Worm (Caenorhabditis elegans) whole organism, young adult: Measurements from ENCODE around the gene srt-43.

Experiments used
- B0336.3 ChIP-seq: fragments of 200-800 bp; sonication (Bioruptor generic); IDR thresholded peaks from 2 replicates; pipeline ENCODE4 v1.3.6; 2022; ENCODE audit warnings: missing genetic modification characterization, missing compliant biosample characterization
- D2030.7 ChIP-seq: fragments of 200-800 bp; sonication (Bioruptor generic); IDR thresholded peaks from 2 replicates; pipeline ENCODE4 v1.3.6; 2022; ENCODE audit warnings: missing genetic modification reagents, missing genetic modification characterization, missing compliant biosample characterization
- F37B4.10 ChIP-seq: fragments of 200-800 bp; sonication (Bioruptor generic); IDR thresholded peaks from 2 replicates; pipeline ENCODE4 v1.3.6; 2022; ENCODE audit warnings: missing genetic modification characterization, missing compliant biosample characterization
- K12H6.12 ChIP-seq: fragments of 200-800 bp; sonication (Bioruptor generic); optimal IDR thresholded peaks from 2 replicates; lab custom pipeline; 2018; ENCODE audit warnings: mild to moderate bottlenecking, missing genetic modification characterization, missing compliant biosample characterization
- Y53G8AR.9 ChIP-seq: fragments of 200-800 bp; sonication (Bioruptor generic); conservative IDR thresholded peaks from 2 replicates; pipeline ENCODE4 v1.3.6; 2022; ENCODE audit warnings: missing genetic modification reagents, missing genetic modification characterization, missing compliant biosample characterization
- Y67H2A.10 ChIP-seq: fragments of 200-800 bp; sonication (Bioruptor generic); conservative IDR thresholded peaks from 2 replicates; pipeline ENCODE4 v1.3.6; 2022; ENCODE audit warnings: missing genetic modification reagents, missing genetic modification characterization, missing compliant biosample characterization
- Y79H2A.3 ChIP-seq: fragments of 200-800 bp; sonication (Bioruptor generic); conservative IDR thresholded peaks from 2 replicates; pipeline ENCODE4 v1.3.6; 2022; ENCODE audit warnings: missing genetic modification reagents, missing genetic modification characterization, missing compliant biosample characterization
- ama-1 ChIP-seq, 3 experiments: fragments of 150-350 bp in 1 of 3; sonication (generic microtip) in 2 of 3; optimal IDR thresholded peaks; 2 replicates each; lab custom pipeline; 2014 to 2018; ENCODE audit warnings: missing biosample characterization in 2 of 3, missing genetic modification characterization in 2 of 3, missing genetic modification reagents in 2 of 3
- aptf-2 ChIP-seq: fragments of 200-800 bp; sonication (Bioruptor generic); conservative IDR thresholded peaks from 2 replicates; pipeline ENCODE4 v1.3.6; 2022; ENCODE audit warnings: missing genetic modification reagents, missing genetic modification characterization, missing compliant biosample characterization
- bed-2 ChIP-seq: fragments of 200-800 bp; sonication (Bioruptor generic); IDR thresholded peaks from 2 replicates; pipeline ENCODE4 v1.3.6; 2022; ENCODE audit warnings: missing genetic modification reagents, missing genetic modification characterization, missing compliant biosample characterization
- ceh-40 ChIP-seq: fragments of 200-800 bp; sonication (Bioruptor generic); IDR thresholded peaks from 2 replicates; pipeline ENCODE4 v1.3.6; 2022; ENCODE audit warnings: missing genetic modification characterization, missing compliant biosample characterization
- dox-1 ChIP-seq: fragments of 200-800 bp; sonication (Bioruptor generic); IDR thresholded peaks from 2 replicates; pipeline ENCODE4 v1.3.6; 2022; ENCODE audit warnings: missing genetic modification reagents, missing genetic modification characterization, missing compliant biosample characterization
- egl-18 ChIP-seq: fragments of 200-800 bp; sonication (Bioruptor generic); IDR thresholded peaks from 2 replicates; pipeline ENCODE4 v1.3.6; 2022; ENCODE audit warnings: missing genetic modification reagents, missing genetic modification characterization, missing compliant biosample characterization
- him-1 ChIP-seq: sonication (generic microtip); optimal IDR thresholded peaks from 2 replicates; lab custom pipeline; 2016; ENCODE audit warnings: missing genotype, missing genetic modification reagents, missing genetic modification characterization, missing compliant biosample characterization
- lin-54 ChIP-seq: fragments of 200-800 bp; sonication (Bioruptor generic); optimal IDR thresholded peaks from 2 replicates; lab custom pipeline; 2018; ENCODE audit warnings: mild to moderate bottlenecking, missing genetic modification characterization, missing compliant biosample characterization
- madf-3 ChIP-seq: fragments of 200-800 bp; sonication (Bioruptor generic); IDR thresholded peaks from 2 replicates; pipeline ENCODE4 v1.3.6; 2022; ENCODE audit warnings: missing genetic modification reagents, missing genetic modification characterization, missing compliant biosample characterization
- madf-6 ChIP-seq: fragments of 200-800 bp; sonication (Bioruptor generic); IDR thresholded peaks from 2 replicates; pipeline ENCODE4 v1.3.6; 2022; ENCODE audit warnings: missing genetic modification reagents, missing genetic modification characterization, missing compliant biosample characterization
- madf-8 ChIP-seq: fragments of 200-800 bp; sonication (Bioruptor generic); conservative IDR thresholded peaks from 2 replicates; pipeline ENCODE4 v1.3.6; 2022; ENCODE audit warnings: missing genetic modification reagents, missing genetic modification characterization, missing compliant biosample characterization
- mes-4 ChIP-seq: sonication (generic microtip); optimal IDR thresholded peaks from 2 replicates; lab custom pipeline; 2016; ENCODE audit warnings: missing genotype, missing genetic modification characterization, missing compliant biosample characterization
- nhr-179 ChIP-seq: sonication (generic microtip); optimal IDR thresholded peaks from 2 replicates; lab custom pipeline; 2016; ENCODE audit warnings: mild to moderate bottlenecking, missing genetic modification characterization, missing compliant biosample characterization
- nhr-80 ChIP-seq: sonication (generic microtip); optimal IDR thresholded peaks from 2 replicates; lab custom pipeline; 2016; ENCODE audit warnings: missing genetic modification characterization, missing compliant biosample characterization
- pbrm-1 ChIP-seq: fragments of 200-800 bp; sonication (Bioruptor generic); IDR thresholded peaks from 2 replicates; pipeline ENCODE4 v1.3.6; 2022; ENCODE audit warnings: missing genetic modification reagents, missing genetic modification characterization, missing compliant biosample characterization
- pha-4 ChIP-seq: fragments of 150-350 bp; sonication (generic microtip); optimal IDR thresholded peaks from 2 replicates; lab custom pipeline; 2014; ENCODE audit warnings: missing biosample characterization, missing genetic modification reagents, missing genetic modification characterization
- rpc-1 ChIP-seq, 2 experiments: fragments of 150-350 bp in 1 of 2; sonication (generic microtip) in 1 of 2; optimal IDR thresholded peaks; 2 replicates each; lab custom pipeline; 2014 to 2018; ENCODE audit warnings: missing biosample characterization in 1 of 2, missing genetic modification characterization in 1 of 2, missing genetic modification reagents in 1 of 2, missing genotype in 1 of 2
- snpc-1.1 ChIP-seq: sonication (generic microtip); optimal IDR thresholded peaks from 2 replicates; lab custom pipeline; 2017; ENCODE audit warnings: missing genetic modification characterization, mild to moderate bottlenecking, missing compliant biosample characterization, antibody characterized with exemption, moderate library complexity, missing genotype, missing genetic modification reagents; ENCODE audit not compliant: insufficient read depth
- tbp1 ChIP-seq: fragments of 200-800 bp; sonication (Bioruptor generic); optimal IDR thresholded peaks from 2 replicates; lab custom pipeline; 2018; ENCODE audit warnings: mild to moderate bottlenecking, missing genetic modification characterization, missing compliant biosample characterization
- tbx-9 ChIP-seq: sonication (generic microtip); optimal IDR thresholded peaks from 2 replicates; lab custom pipeline; 2016; ENCODE audit warnings: borderline replicate concordance, missing genetic modification characterization, inconsistent platforms, missing compliant biosample characterization
- unc-130 ChIP-seq: sonication (generic microtip); optimal IDR thresholded peaks from 2 replicates; lab custom pipeline; 2016; ENCODE audit warnings: missing genetic modification reagents, missing genetic modification characterization, missing compliant biosample characterization
- xnd-1 ChIP-seq: sonication (generic microtip); optimal IDR thresholded peaks from 2 replicates; lab custom pipeline; 2016; ENCODE audit warnings: missing genotype, missing genetic modification reagents, missing genetic modification characterization, missing compliant biosample characterization
- zfh-2 ChIP-seq: fragments of 200-800 bp; sonication (Bioruptor generic); conservative IDR thresholded peaks from 2 replicates; pipeline ENCODE4 v1.3.6; 2022; ENCODE audit warnings: missing genetic modification reagents, missing genetic modification characterization, missing compliant biosample characterization
- ztf-3 ChIP-seq: fragments of 200-800 bp; sonication (Bioruptor generic); optimal IDR thresholded peaks from 2 replicates; lab custom pipeline; 2018; ENCODE audit warnings: mild to moderate bottlenecking, missing genetic modification characterization, missing compliant biosample characterization

The srt-43 gene

DNA sequence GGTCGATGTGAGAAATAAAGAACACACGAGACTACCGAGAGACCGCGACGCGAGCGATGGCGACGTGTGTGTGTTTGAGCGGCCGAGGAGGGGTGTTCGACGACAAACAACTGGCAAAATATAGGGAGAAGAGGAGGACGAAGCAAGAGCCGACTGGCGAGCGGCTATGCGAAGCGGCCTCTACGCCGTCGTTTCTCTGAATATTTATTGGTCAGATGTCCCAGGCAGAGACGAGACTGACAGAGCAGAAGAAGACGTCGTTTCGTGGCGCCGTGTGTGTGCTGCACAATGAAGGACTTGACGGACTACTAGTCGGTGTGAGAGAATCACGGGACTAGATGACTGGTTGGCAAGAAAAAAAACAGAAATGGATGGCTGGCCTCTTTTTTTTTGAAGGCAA is 50.1 kb downstream of the srt-43 start (continued):
- TF ChIP-seq madf-6 (GFP tag; lab: Robert Waterston, UW) (no peak), pbrm-1 (GFP tag; lab: Robert Waterston, UW) (peak; percentile 57; the same call in 1 of the 2 replicates), ama-1 (optimal IDR thresholded peaks at IDR 0.05; lab: Kevin White, UChicago) (no peak), ama-1 (GFP tag; optimal IDR thresholded peaks at IDR 0.05; lab: Kevin White, UChicago) (no peak), snpc-1.1 (tag; lab: Kevin White, UChicago) (no peak), Y67H2A.10 (no peak), pha-4 (no peak), egl-18 (GFP tag; lab: Robert Waterston, UW) (no peak), B0336.3 (no peak), Y79H2A.3 (GFP tag; lab: Robert Waterston, UW) (no peak), zfh-2 (GFP tag; lab: Robert Waterston, UW) (no peak), tbx-9 (tag; lab: Kevin White, UChicago) (no peak), xnd-1 (no peak), bed-2 (GFP tag; lab: Robert Waterston, UW) (no peak), nhr-179 (tag; lab: Kevin White, UChicago) (no peak), ceh-40 (GFP tag; lab: Robert Waterston, UW) (no peak), F37B4.10 (GFP tag; lab: Robert Waterston, UW) (no peak), rpc-1 (optimal IDR thresholded peaks at IDR 0.05; lab: Kevin White, UChicago) (no peak), rpc-1 (tag; optimal IDR thresholded peaks at IDR 0.05; lab: Kevin White, UChicago) (no peak), dox-1 (GFP tag; lab: Robert Waterston, UW) (0 out of 2 replicates have a peak, but pooled peaks have one; percentile 39), mes-4 (tag; lab: Kevin White, UChicago) (no peak), aptf-2 (GFP tag; lab: Robert Waterston, UW) (no peak), tbp1 (GFP tag; lab: Kevin White, UChicago) (no peak), madf-8 (GFP tag; lab: Robert Waterston, UW) (no peak), unc-130 (GFP tag; lab: Kevin White, UChicago) (no peak), him-1 (no peak), ztf-3 (no peak), K12H6.12 (tag; lab: Kevin White, UChicago) (peak; percentile 64), D2030.7 (GFP tag; lab: Robert Waterston, UW) (no peak), madf-3 (GFP tag; lab: Robert Waterston, UW) (no peak), lin-54 (GFP tag; lab: Kevin White, UChicago) (no peak)

DNA sequence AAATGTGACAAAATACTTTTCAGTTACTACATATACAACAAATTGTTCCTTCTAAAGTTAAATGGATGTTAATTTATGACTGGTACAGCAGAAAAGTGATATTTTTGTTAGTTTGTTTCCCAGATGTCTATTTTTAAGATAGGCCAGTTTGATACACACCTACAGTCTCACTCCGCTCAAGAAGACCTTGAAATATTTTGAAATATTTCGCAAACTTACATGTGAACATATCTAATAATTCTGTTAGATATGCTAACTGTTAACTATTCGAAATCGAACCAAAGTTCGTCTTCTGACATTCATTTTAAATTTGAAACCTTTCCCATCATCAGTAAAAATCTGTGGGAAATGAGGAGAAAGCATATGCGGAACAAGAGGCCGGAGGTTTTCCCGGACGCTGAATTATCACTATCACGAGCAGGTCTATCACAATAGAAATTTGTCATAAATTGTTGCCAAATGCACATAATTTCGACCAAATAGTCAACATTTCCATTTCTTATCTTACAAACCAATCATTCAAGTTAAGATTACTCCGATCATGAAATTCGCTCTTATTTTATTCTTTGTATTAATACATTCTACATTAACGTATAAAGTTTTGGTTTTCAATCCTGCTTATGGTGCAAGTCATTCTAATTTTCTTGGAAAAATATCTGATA is 50.9 kb downstream of the srt-43 start, which contains the start of the genes ZC443.4 and ugt-18:
TSS of gene ZC443.4 (minus strand) at position 95 of the 662 bp plus-strand sequence.
TSS of gene ugt-18 (plus strand) at position 469 of the 662 bp plus-strand sequence.
- TF ChIP-seq nhr-80 (tag; lab: Kevin White, UChicago) (peak; percentile 5), Y53G8AR.9 (GFP tag; lab: Robert Waterston, UW) (no peak)
